Fruit fly (Drosophila melanogaster) whole organism, embryonic: Measurements from ENCODE around the gene Kdm5.

Experiments
- Adf1 ChIP-seq: fragments of 200-800 bp; sonication (Bioruptor generic); IDR thresholded peaks from 2 replicates; pipeline ENCODE4 v1.3.6; 2022; ENCODE audit warnings: missing biosample characterization, missing genetic modification characterization
- Atf-2 ChIP-seq: fragments of 200-800 bp; sonication (Bioruptor generic); optimal IDR thresholded peaks from 2 replicates; lab custom pipeline; 2016; ENCODE audit warnings: missing biosample characterization, missing genetic modification characterization
- Bgb ChIP-seq: fragments of 200-800 bp; sonication (Bioruptor generic); IDR thresholded peaks from 2 replicates; pipeline ENCODE4 v1.3.6; 2022; ENCODE audit warnings: missing biosample characterization, missing genetic modification characterization; ENCODE audit not compliant: partially characterized antibody
- CG1024 ChIP-seq: fragments of 200-800 bp; sonication (Bioruptor generic); IDR thresholded peaks from 2 replicates; pipeline ENCODE4 v1.3.6; 2022; ENCODE audit warnings: missing biosample characterization, missing genetic modification characterization
- CG11504 ChIP-seq: fragments of 200-800 bp; sonication (Bioruptor generic); optimal IDR thresholded peaks from 3 replicates; lab custom pipeline; 2019; ENCODE audit warnings: missing biosample characterization, mild to moderate bottlenecking, missing genetic modification characterization, moderate library complexity
- CG12299 ChIP-seq: fragments of 200-800 bp; sonication (Bioruptor generic); optimal IDR thresholded peaks from 2 replicates; lab custom pipeline; 2018; ENCODE audit warnings: missing biosample characterization, mild to moderate bottlenecking, missing genetic modification characterization
- CG1233 ChIP-seq: fragments of 200-800 bp; sonication (Bioruptor generic); optimal IDR thresholded peaks from 4 replicates; lab custom pipeline; 2018; ENCODE audit warnings: missing biosample characterization, mild to moderate bottlenecking, missing genetic modification characterization
- CG12942 ChIP-seq: fragments of 200-800 bp; sonication (Bioruptor generic); optimal IDR thresholded peaks from 3 replicates; lab custom pipeline; 2016; ENCODE audit warnings: missing biosample characterization, missing genetic modification characterization
- CG13287 ChIP-seq: fragments of 200-800 bp; sonication (Bioruptor generic); IDR thresholded peaks from 2 replicates; pipeline ENCODE4 v1.3.6; 2022; ENCODE audit warnings: missing biosample characterization, missing genetic modification characterization; ENCODE audit not compliant: partially characterized antibody
- CG14014 ChIP-seq: fragments of 200-800 bp; sonication (Bioruptor generic); IDR thresholded peaks from 2 replicates; pipeline ENCODE4 v1.3.6; 2022; ENCODE audit warnings: missing biosample characterization, missing genetic modification characterization
- CG1603 ChIP-seq: fragments of 200-800 bp; sonication (Bioruptor generic); optimal IDR thresholded peaks from 2 replicates; lab custom pipeline; 2019; ENCODE audit warnings: missing biosample characterization, mild to moderate bottlenecking, missing genetic modification characterization, moderate library complexity
- CG1647 ChIP-seq: fragments of 200-800 bp; sonication (Bioruptor generic); optimal IDR thresholded peaks from 3 replicates; lab custom pipeline; 2016; ENCODE audit warnings: missing biosample characterization, missing genetic modification characterization
- CG16779 ChIP-seq: fragments of 200-800 bp; sonication (Bioruptor generic); IDR thresholded peaks from 2 replicates; pipeline ENCODE4 v1.3.6; 2022; ENCODE audit warnings: missing biosample characterization, missing genetic modification characterization
- CG18764 ChIP-seq: fragments of 200-800 bp; sonication (Bioruptor generic); optimal IDR thresholded peaks from 3 replicates; lab custom pipeline; 2016; ENCODE audit warnings: missing biosample characterization, missing genetic modification characterization
- CG2129 ChIP-seq: fragments of 200-800 bp; sonication (Bioruptor generic); IDR thresholded peaks from 2 replicates; pipeline ENCODE4 v1.3.6; 2022; ENCODE audit warnings: missing biosample characterization, missing genetic modification characterization; ENCODE audit not compliant: partially characterized antibody
- CG3065 ChIP-seq: fragments of 200-800 bp; sonication (Bioruptor generic); optimal IDR thresholded peaks from 2 replicates; lab custom pipeline; 2016; ENCODE audit warnings: missing biosample characterization, missing genetic modification characterization
- CG31224 ChIP-seq: fragments of 200-800 bp; sonication (Bioruptor generic); IDR thresholded peaks from 2 replicates; pipeline ENCODE4 v1.3.6; 2022; ENCODE audit warnings: missing biosample characterization, missing genetic modification characterization
- CG32767 ChIP-seq: fragments of 200-800 bp; sonication (Bioruptor generic); IDR thresholded peaks from 2 replicates; pipeline ENCODE4 v1.3.6; 2022; ENCODE audit warnings: missing biosample characterization, missing genetic modification characterization
- CG33557 ChIP-seq: fragments of 200-800 bp; sonication (Bioruptor generic); optimal IDR thresholded peaks from 2 replicates; lab custom pipeline; 2019; ENCODE audit warnings: missing biosample characterization, mild to moderate bottlenecking, missing genetic modification characterization, moderate library complexity
- CG3407 ChIP-seq: fragments of 200-800 bp; sonication (Bioruptor generic); optimal IDR thresholded peaks from 2 replicates; lab custom pipeline; 2018; ENCODE audit warnings: missing biosample characterization, mild to moderate bottlenecking, missing genetic modification characterization
- CG5953 ChIP-seq: fragments of 200-800 bp; sonication (Bioruptor generic); IDR thresholded peaks from 2 replicates; pipeline ENCODE4 v1.3.6; 2022; ENCODE audit warnings: missing biosample characterization, missing genetic modification characterization
- CG6689 ChIP-seq: fragments of 200-800 bp; sonication (Bioruptor generic); IDR thresholded peaks from 2 replicates; pipeline ENCODE4 v1.3.6; 2022; ENCODE audit warnings: missing biosample characterization, missing genetic modification characterization
- CG7786 ChIP-seq: fragments of 200-800 bp; sonication (Bioruptor generic); optimal IDR thresholded peaks from 2 replicates; lab custom pipeline; 2016; ENCODE audit warnings: missing biosample characterization, missing genetic modification characterization
- CG8478 ChIP-seq: fragments of >200 bp; optimal IDR thresholded peaks from 2 replicates; lab custom pipeline; 2018
- Chrac-16 ChIP-seq: fragments of 200-800 bp; sonication (Bioruptor generic); optimal IDR thresholded peaks from 3 replicates; lab custom pipeline; 2016; ENCODE audit warnings: missing biosample characterization, missing genetic modification characterization
- Deaf1 ChIP-seq: fragments of 200-800 bp; optimal IDR thresholded peaks from 3 replicates; lab custom pipeline; 2019; ENCODE audit warnings: missing biosample characterization, mild to moderate bottlenecking, missing genetic modification characterization, moderate library complexity
- Eip74EF ChIP-seq, 2 experiments: fragments of 200-800 bp in 1 of 2; fragments of >200 bp in 1 of 2; sonication (Bioruptor generic) in 1 of 2; optimal IDR thresholded peaks; 2 replicates each; lab custom pipeline; 2017 to 2019; ENCODE audit warnings: missing biosample characterization in 2 of 2, missing genetic modification characterization in 2 of 2, mild to moderate bottlenecking in 1 of 2, moderate library complexity in 1 of 2
- Hey ChIP-seq: fragments of 200-800 bp; sonication (Bioruptor generic); optimal IDR thresholded peaks from 3 replicates; lab custom pipeline; 2018; ENCODE audit warnings: missing biosample characterization, mild to moderate bottlenecking, missing genetic modification characterization
- Opbp ChIP-seq: fragments of 200-800 bp; sonication (Bioruptor generic); IDR thresholded peaks from 3 replicates; pipeline ENCODE4 v1.3.6; 2022; ENCODE audit warnings: missing biosample characterization, missing genetic modification characterization; ENCODE audit not compliant: partially characterized antibody
- Spps ChIP-seq: fragments of 200-800 bp; sonication (Bioruptor generic); optimal IDR thresholded peaks from 2 replicates; lab custom pipeline; 2018; ENCODE audit warnings: missing biosample characterization, mild to moderate bottlenecking, missing genetic modification characterization
- ase ChIP-seq: fragments of 200-800 bp; sonication (Bioruptor generic); IDR thresholded peaks from 3 replicates; pipeline ENCODE4 v1.3.6; 2022; ENCODE audit warnings: missing biosample characterization, missing genetic modification characterization
- ash1 ChIP-seq: fragments of 200-800 bp; sonication (Bioruptor generic); optimal IDR thresholded peaks from 2 replicates; lab custom pipeline; 2018; ENCODE audit warnings: missing biosample characterization, mild to moderate bottlenecking, missing genetic modification characterization
- chm ChIP-seq: fragments of 200-800 bp; sonication (Bioruptor generic); IDR thresholded peaks from 2 replicates; pipeline ENCODE4 v1.3.6; 2022; ENCODE audit warnings: missing biosample characterization, missing genetic modification characterization
- crc ChIP-seq: fragments of 200-800 bp; sonication (Bioruptor generic); optimal IDR thresholded peaks from 2 replicates; lab custom pipeline; 2016; ENCODE audit warnings: missing biosample characterization, missing genetic modification characterization
- croc ChIP-seq: fragments of 200-800 bp; sonication (Bioruptor generic); conservative IDR thresholded peaks from 3 replicates; pipeline ENCODE4 v1.3.6; 2022; ENCODE audit warnings: missing biosample characterization, missing genetic modification characterization
- dm ChIP-seq: fragments of 200-800 bp; sonication (Bioruptor generic); optimal IDR thresholded peaks from 3 replicates; lab custom pipeline; 2016; ENCODE audit warnings: missing biosample characterization, missing genetic modification characterization
- ftz-f1 ChIP-seq: fragments of 200-800 bp; sonication (Bioruptor generic); optimal IDR thresholded peaks from 2 replicates; lab custom pipeline; 2016; ENCODE audit warnings: missing biosample characterization, missing genetic modification characterization
- gcm2 ChIP-seq: fragments of 200-800 bp; sonication (Bioruptor generic); optimal IDR thresholded peaks from 2 replicates; lab custom pipeline; 2016; ENCODE audit warnings: missing biosample characterization, missing genetic modification characterization
- kay ChIP-seq: fragments of 200-800 bp; sonication (Bioruptor generic); optimal IDR thresholded peaks from 2 replicates; lab custom pipeline; 2016; ENCODE audit warnings: missing biosample characterization, missing genetic modification characterization
- lbe ChIP-seq: fragments of 200-800 bp; sonication (Bioruptor generic); optimal IDR thresholded peaks from 2 replicates; lab custom pipeline; 2016; ENCODE audit warnings: missing biosample characterization, mild to moderate bottlenecking, missing genetic modification characterization
- luna ChIP-seq: fragments of 200-800 bp; sonication (Bioruptor generic); optimal IDR thresholded peaks from 2 replicates; lab custom pipeline; 2016; ENCODE audit warnings: missing biosample characterization, missing genetic modification characterization
- mam ChIP-seq: fragments of 200-800 bp; sonication (Bioruptor generic); optimal IDR thresholded peaks from 3 replicates; lab custom pipeline; 2016; ENCODE audit warnings: missing biosample characterization, missing genetic modification characterization
- oc ChIP-seq: fragments of 200-800 bp; sonication (Bioruptor generic); optimal IDR thresholded peaks from 2 replicates; lab custom pipeline; 2018; ENCODE audit warnings: missing biosample characterization, mild to moderate bottlenecking, missing genetic modification characterization, moderate library complexity
- pzg ChIP-seq: fragments of 200-800 bp; sonication (Bioruptor generic); optimal IDR thresholded peaks from 3 replicates; lab custom pipeline; 2018; ENCODE audit warnings: missing biosample characterization, mild to moderate bottlenecking, missing genetic modification characterization, moderate library complexity
- schlank ChIP-seq: fragments of 200-800 bp; sonication (Bioruptor generic); optimal IDR thresholded peaks from 2 replicates; lab custom pipeline; 2018; ENCODE audit warnings: missing biosample characterization, mild to moderate bottlenecking, missing genetic modification characterization
- sens-2 ChIP-seq: fragments of 200-800 bp; sonication (Bioruptor generic); IDR thresholded peaks from 2 replicates; pipeline ENCODE4 v1.3.6; 2022; ENCODE audit warnings: missing biosample characterization, missing genetic modification characterization
- zen ChIP-seq: fragments of 200-800 bp; sonication (Bioruptor generic); optimal IDR thresholded peaks from 3 replicates; lab custom pipeline; 2018; ENCODE audit warnings: missing biosample characterization, mild to moderate bottlenecking, missing genetic modification characterization, moderate library complexity
- zfh1 ChIP-seq: fragments of 200-800 bp; sonication (Bioruptor generic); IDR thresholded peaks from 3 replicates; pipeline ENCODE4 v1.3.6; 2022; ENCODE audit warnings: missing biosample characterization, missing genetic modification characterization

Kdm5 gene

dm6 chr2L:5943229-5944078 lies 55.8 kb downstream of the Kdm5 start, which contains the start of the genes Sfp26Ad and Gpdh1 (continued):
- TF ChIP-seq CG32767 (GFP tag; lab: Robert Waterston, UW) (peak; percentile 61; the same call in 1 of the 2 replicates), Atf-2 (GFP tag; lab: Kevin White, UChicago) (peak; percentile 34), ase (GFP tag; lab: Robert Waterston, UW) (peak; percentile 43; the same call in 1 of the 3 replicates), CG2129 (GFP tag; lab: Robert Waterston, UW) (no peak), Hey (no peak), Adf1 (GFP tag; lab: Robert Waterston, UW) (peak; percentile 63; the same call in 1 of the 2 replicates), zen (tag; lab: Kevin White, UChicago) (peak; percentile 25), schlank (no peak), CG16779 (GFP tag; lab: Robert Waterston, UW) (peak; percentile 69), CG12299 (tag; lab: Kevin White, UChicago) (peak; percentile 64), CG1647 (peak; percentile 83), Spps (peak; percentile 11), CG5953 (GFP tag; lab: Robert Waterston, UW) (peak; percentile 44; the same call in 1 of the 2 replicates), CG1233 (GFP tag; lab: Kevin White, UChicago) (peak; percentile 9), CG33557 (peak; percentile 45), CG1603 (tag; lab: Kevin White, UChicago) (peak; percentile 82), oc (tag; lab: Kevin White, UChicago) (peak; percentile 46), Deaf1 (tag; lab: Kevin White, UChicago) (peak; percentile 42), CG14014 (GFP tag; lab: Robert Waterston, UW) (peak; percentile 56; the same call in 1 of the 2 replicates), CG7786 (GFP tag; lab: Kevin White, UChicago) (peak; percentile 77), ash1 (GFP tag; lab: Kevin White, UChicago) (no peak), Bgb (peak; percentile 49; the same call in 1 of the 2 replicates), CG3065 (GFP tag; lab: Kevin White, UChicago) (peak; percentile 15), chm (peak; percentile 73), CG12942 (GFP tag; lab: Kevin White, UChicago) (peak; percentile 71), ftz-f1 (GFP tag; lab: Kevin White, UChicago) (peak; percentile 51), gcm2 (peak; percentile 57), CG11504 (tag; lab: Kevin White, UChicago) (peak; percentile 66), mam (peak; percentile 93), CG1024 (peak; percentile 53; the same call in 1 of the 2 replicates), croc (GFP tag; lab: Robert Waterston, UW) (0 out of 3 replicates have a peak, but pooled peaks have one; percentile 17), Eip74EF (GFP tag; optimal IDR thresholded peaks at IDR 0.05; lab: Kevin White, UChicago) (peak in 1 of 2 experiments; percentile 38), zfh1 (GFP tag; lab: Robert Waterston, UW) (peak; percentile 75; the same call in 2 of the 3 replicates), CG3407 (GFP tag; lab: Kevin White, UChicago) (peak; percentile 67), crc (GFP tag; lab: Kevin White, UChicago) (peak; percentile 63), CG6689 (GFP tag; lab: Robert Waterston, UW) (0 out of 2 replicates have a peak, but pooled peaks have one; percentile 24), Chrac-16 (peak; percentile 76), CG8478 (lab: Kevin White, UChicago) (no peak), Opbp (GFP tag; lab: Robert Waterston, UW) (peak; percentile 54; the same call in 2 of the 3 replicates), sens-2 (GFP tag; lab: Robert Waterston, UW) (0 out of 2 replicates have a peak, but pooled peaks have one; percentile 5), CG18764 (GFP tag; lab: Kevin White, UChicago) (peak; percentile 67), CG13287 (GFP tag; lab: Robert Waterston, UW) (peak; percentile 67), kay (GFP tag; lab: Kevin White, UChicago) (peak; percentile 76), lbe (GFP tag; lab: Kevin White, UChicago) (peak; percentile 80), CG31224 (no peak), pzg (peak; percentile 96), luna (GFP tag; lab: Kevin White, UChicago) (peak; percentile 71), dm (no peak)
